Worm (Caenorhabditis elegans) whole organism, late embryonic: ENCODE results near the gene nhr-201.

Experiments used
- C08G9.2 ChIP-seq: sonication (generic microtip); optimal IDR thresholded peaks from 2 replicates; lab custom pipeline; 2016; ENCODE audit warnings: mild to moderate bottlenecking, missing genetic modification characterization, moderate library complexity, missing compliant biosample characterization
- C38D4.7 ChIP-seq: fragments of 200-800 bp; sonication (Bioruptor generic); optimal IDR thresholded peaks from 2 replicates; lab custom pipeline; 2018; ENCODE audit warnings: mild to moderate bottlenecking, missing genetic modification characterization, moderate library complexity, missing compliant biosample characterization
- K02D7.2 ChIP-seq: sonication (generic microtip); optimal IDR thresholded peaks from 2 replicates; lab custom pipeline; 2017; ENCODE audit warnings: mild to moderate bottlenecking, missing genetic modification characterization, missing compliant biosample characterization
- K09A11.1 ChIP-seq: sonication (generic microtip); optimal IDR thresholded peaks from 2 replicates; lab custom pipeline; 2017; ENCODE audit warnings: antibody characterized with exemption, mild to moderate bottlenecking, missing genetic modification characterization, missing compliant biosample characterization; ENCODE audit not compliant: insufficient read depth
- ahr-1 ChIP-seq: sonication (generic microtip); optimal IDR thresholded peaks from 2 replicates; lab custom pipeline; 2016; ENCODE audit warnings: missing genetic modification characterization, missing compliant biosample characterization
- ceh-14 ChIP-seq: sonication (generic microtip); optimal IDR thresholded peaks from 2 replicates; lab custom pipeline; 2016; ENCODE audit warnings: missing genotype, missing genetic modification characterization, missing compliant biosample characterization
- ceh-19 ChIP-seq: fragments of 200-800 bp; sonication (Bioruptor generic); optimal IDR thresholded peaks from 2 replicates; lab custom pipeline; 2018; ENCODE audit warnings: mild to moderate bottlenecking, missing genetic modification characterization, missing compliant biosample characterization
- ceh-2 ChIP-seq: sonication (generic microtip); optimal IDR thresholded peaks from 2 replicates; lab custom pipeline; 2016; ENCODE audit warnings: missing genotype, missing genetic modification characterization, missing compliant biosample characterization
- ceh-22 ChIP-seq: sonication (generic microtip); optimal IDR thresholded peaks from 2 replicates; lab custom pipeline; 2017; ENCODE audit warnings: missing biosample characterization, missing genetic modification characterization
- ceh-24 ChIP-seq: sonication (generic microtip); optimal IDR thresholded peaks from 2 replicates; lab custom pipeline; 2016; ENCODE audit warnings: mild to moderate bottlenecking, missing genetic modification characterization, missing compliant biosample characterization
- ceh-30 ChIP-seq: fragments of 150-350 bp; optimal IDR thresholded peaks from 2 replicates; lab custom pipeline; 2014; ENCODE audit warnings: missing biosample characterization, missing genetic modification characterization
- ceh-48 ChIP-seq: sonication (generic microtip); optimal IDR thresholded peaks from 2 replicates; lab custom pipeline; 2016; ENCODE audit warnings: missing genetic modification characterization, inconsistent platforms, missing compliant biosample characterization
- ceh-6 ChIP-seq: fragments of 200-800 bp; sonication (Bioruptor generic); optimal IDR thresholded peaks from 2 replicates; lab custom pipeline; 2018; ENCODE audit warnings: mild to moderate bottlenecking, missing genetic modification characterization, missing compliant biosample characterization
- ceh-9 ChIP-seq: sonication (generic microtip); optimal IDR thresholded peaks from 2 replicates; lab custom pipeline; 2016; ENCODE audit warnings: mild to moderate bottlenecking, missing genetic modification characterization, inconsistent platforms, missing compliant biosample characterization
- elt-4 ChIP-seq: sonication (generic microtip); optimal IDR thresholded peaks from 2 replicates; lab custom pipeline; 2016; ENCODE audit warnings: missing genetic modification characterization, missing compliant biosample characterization
- eyg-1 ChIP-seq: sonication (generic microtip); optimal IDR thresholded peaks from 2 replicates; lab custom pipeline; 2016; ENCODE audit warnings: missing genotype, missing genetic modification characterization, missing compliant biosample characterization
- fax-1 ChIP-seq: sonication (generic microtip); optimal IDR thresholded peaks from 2 replicates; lab custom pipeline; 2016; ENCODE audit warnings: missing genotype, missing genetic modification characterization, missing compliant biosample characterization
- fkh-6 ChIP-seq: sonication (generic microtip); optimal IDR thresholded peaks from 2 replicates; lab custom pipeline; 2016; ENCODE audit warnings: missing genetic modification characterization, missing compliant biosample characterization
- gmeb-2 ChIP-seq: sonication (generic microtip); optimal IDR thresholded peaks from 2 replicates; lab custom pipeline; 2016; ENCODE audit warnings: missing genetic modification characterization, inconsistent platforms, missing compliant biosample characterization
- hlh-15 ChIP-seq: sonication (generic microtip); optimal IDR thresholded peaks from 2 replicates; lab custom pipeline; 2016; ENCODE audit warnings: missing genetic modification characterization, missing compliant biosample characterization
- hlh-30 ChIP-seq: sonication (generic microtip); optimal IDR thresholded peaks from 2 replicates; lab custom pipeline; 2017; ENCODE audit warnings: antibody characterized with exemption, missing genetic modification characterization, missing compliant biosample characterization; ENCODE audit not compliant: insufficient read depth
- hlh-8 ChIP-seq: sonication (generic microtip); optimal IDR thresholded peaks from 2 replicates; lab custom pipeline; 2016; ENCODE audit warnings: missing genotype, missing genetic modification characterization, missing compliant biosample characterization
- lim-6 ChIP-seq: sonication (generic microtip); optimal IDR thresholded peaks from 2 replicates; lab custom pipeline; 2016; ENCODE audit warnings: missing genetic modification characterization, missing compliant biosample characterization
- lin-11 ChIP-seq: fragments of 200-800 bp; sonication (Bioruptor generic); optimal IDR thresholded peaks from 2 replicates; lab custom pipeline; 2018; ENCODE audit warnings: mild to moderate bottlenecking, missing genetic modification characterization, missing compliant biosample characterization
- madf-2 ChIP-seq: sonication (generic microtip); optimal IDR thresholded peaks from 2 replicates; lab custom pipeline; 2017; ENCODE audit warnings: missing genetic modification characterization, missing compliant biosample characterization
- nhr-232 ChIP-seq: sonication (generic microtip); optimal IDR thresholded peaks from 2 replicates; lab custom pipeline; 2016; ENCODE audit warnings: missing genetic modification characterization, missing compliant biosample characterization
- npax-4 ChIP-seq: sonication (generic microtip); optimal IDR thresholded peaks from 2 replicates; lab custom pipeline; 2016; ENCODE audit warnings: missing genetic modification characterization, missing compliant biosample characterization
- pat-9 ChIP-seq: fragments of 200-800 bp; sonication (Bioruptor generic); optimal IDR thresholded peaks from 2 replicates; lab custom pipeline; 2018; ENCODE audit warnings: mild to moderate bottlenecking, missing genetic modification characterization, moderate library complexity, missing compliant biosample characterization
- pqm-1 ChIP-seq: sonication (generic microtip); optimal IDR thresholded peaks from 2 replicates; lab custom pipeline; 2016; ENCODE audit warnings: missing genetic modification characterization, missing compliant biosample characterization
- pros-1 ChIP-seq: fragments of 150-350 bp; optimal IDR thresholded peaks from 2 replicates; lab custom pipeline; 2014; ENCODE audit warnings: missing biosample characterization, missing genetic modification reagents, missing genetic modification characterization
- rnt-1 ChIP-seq: sonication (generic microtip); optimal IDR thresholded peaks from 2 replicates; lab custom pipeline; 2016; ENCODE audit warnings: missing genetic modification characterization, missing compliant biosample characterization
- syd-9 ChIP-seq: sonication (generic microtip); optimal IDR thresholded peaks from 2 replicates; lab custom pipeline; 2016; ENCODE audit warnings: mild to moderate bottlenecking, missing genetic modification characterization, moderate library complexity, missing compliant biosample characterization
- tbx-7 ChIP-seq: sonication (generic microtip); optimal IDR thresholded peaks from 2 replicates; lab custom pipeline; 2016; ENCODE audit warnings: missing genotype, missing genetic modification characterization, missing compliant biosample characterization
- unc-3 ChIP-seq, 2 experiments: fragments of 200-800 bp in 1 of 2; sonication (Bioruptor generic) in 1 of 2; sonication (generic microtip) in 1 of 2; conservative IDR thresholded peaks in 1 of 2; optimal IDR thresholded peaks in 1 of 2; 2 replicates each; pipeline versions ENCODE4 v1.3.6 to Lab custom; 2016 to 2022; ENCODE audit warnings: missing compliant biosample characterization in 2 of 2, missing genetic modification characterization in 2 of 2, missing genetic modification reagents in 1 of 2
- unc-86 ChIP-seq: sonication (generic microtip); optimal IDR thresholded peaks from 2 replicates; lab custom pipeline; 2016; ENCODE audit warnings: missing genetic modification characterization, missing compliant biosample characterization
- zip-5 ChIP-seq: sonication (generic microtip); optimal IDR thresholded peaks from 2 replicates; lab custom pipeline; 2016; ENCODE audit warnings: missing genetic modification characterization, missing compliant biosample characterization

Gene nhr-201

ce11 chrV:501230-501629 lies 36.6 kb downstream of the nhr-201 start, which contains the start of gene str-256:
str-256 (minus strand) TSS chrV:501330.
- no peak for TF ChIP-seq lin-11 (tag; lab: Kevin White, UChicago)
- no peak for TF ChIP-seq lim-6 (tag; lab: Kevin White, UChicago)
- no peak for TF ChIP-seq rnt-1 (tag; lab: Kevin White, UChicago)
- TF ChIP-seq K02D7.2 (tag; lab: Kevin White, UChicago), result no peak
- TF ChIP-seq, all 69 proteins: peak for 0

- TF ChIP-seq elt-4 (tag; lab: Kevin White, UChicago) (no peak), madf-2 (tag; lab: Kevin White, UChicago) (no peak), fax-1 (tag; lab: Kevin White, UChicago) (no peak), pros-1 (tag; lab: Kevin White, UChicago) (no peak), K09A11.1 (tag; lab: Kevin White, UChicago) (no peak), hlh-15 (tag; lab: Kevin White, UChicago) (no peak), npax-4 (tag; lab: Kevin White, UChicago) (no peak), rnt-1 (tag; lab: Kevin White, UChicago) (no peak), gmeb-2 (tag; lab: Kevin White, UChicago) (no peak), pqm-1 (tag; lab: Kevin White, UChicago) (no peak), fkh-6 (no peak), ceh-14 (tag; lab: Kevin White, UChicago) (no peak), hlh-30 (no peak), ceh-30 (tag; lab: Kevin White, UChicago) (no peak), zip-5 (tag; lab: Kevin White, UChicago) (no peak), ceh-9 (no peak), unc-86 (tag; lab: Kevin White, UChicago) (no peak), pat-9 (no peak), ceh-19 (GFP tag; lab: Kevin White, UChicago) (no peak), C38D4.7 (GFP tag; lab: Kevin White, UChicago) (no peak)
Observed at ce11 chrV:502803-503273, 38.2 kb downstream of the nhr-201 start, which contains the start of gene T01G6.10. T01G6.10 (minus strand) TSS chrV:503223.

ce11 chrV:503728-504127 lies 39.1 kb downstream of the nhr-201 start, which contains the start of gene srlf-35:
srlf-35 (plus strand) TSS chrV:504028.
- TF ChIP-seq ahr-1 (no peak), ceh-2 (tag; lab: Kevin White, UChicago) (no peak), ceh-19 (GFP tag; lab: Kevin White, UChicago) (no peak), unc-86 (tag; lab: Kevin White, UChicago) (no peak), syd-9 (tag; lab: Kevin White, UChicago) (no peak), ceh-30 (tag; lab: Kevin White, UChicago) (no peak), tbx-7 (tag; lab: Kevin White, UChicago) (no peak), ceh-22 (tag; lab: Kevin White, UChicago) (no peak), C08G9.2 (tag; lab: Kevin White, UChicago) (no peak), npax-4 (tag; lab: Kevin White, UChicago) (no peak), eyg-1 (tag; lab: Kevin White, UChicago) (no peak)

ce11 chrV:505191-505590 lies 40.6 kb downstream of the nhr-201 start, which contains the start of gene srlf-19:
srlf-19 (plus strand) TSS chrV:505491.
- no peak for TF ChIP-seq ceh-24 (tag; lab: Kevin White, UChicago)
- TF ChIP-seq ceh-30 (tag; lab: Kevin White, UChicago), result no peak
- no peak for TF ChIP-seq zip-5 (tag; lab: Kevin White, UChicago)
- TF ChIP-seq elt-4 (tag; lab: Kevin White, UChicago), result no peak
- TF ChIP-seq C08G9.2 (tag; lab: Kevin White, UChicago), result no peak

ce11 chrV:512420-512819 lies 47.8 kb downstream of the nhr-201 start, which contains the start of gene srh-37:
srh-37 (minus strand) TSS chrV:512520.
- TF ChIP-seq madf-2 (tag; lab: Kevin White, UChicago) (no peak), zip-5 (tag; lab: Kevin White, UChicago) (no peak), ceh-48 (tag; lab: Kevin White, UChicago) (no peak), hlh-8 (no peak), hlh-15 (tag; lab: Kevin White, UChicago) (no peak), elt-4 (tag; lab: Kevin White, UChicago) (no peak), nhr-232 (tag; lab: Kevin White, UChicago) (no peak), lin-11 (tag; lab: Kevin White, UChicago) (no peak), fax-1 (tag; lab: Kevin White, UChicago) (no peak), npax-4 (tag; lab: Kevin White, UChicago) (no peak), ceh-6 (GFP tag; lab: Kevin White, UChicago) (no peak), unc-3 (GFP tag; conservative IDR thresholded peaks at IDR 0.05; lab: Robert Waterston, UW) (no peak), unc-3 (tag; optimal IDR thresholded peaks at IDR 0.05; lab: Kevin White, UChicago) (no peak)
